Fruit fly (Drosophila melanogaster): ENCODE measurements around the gene CG31673.

The CG31673 gene

DNA sequence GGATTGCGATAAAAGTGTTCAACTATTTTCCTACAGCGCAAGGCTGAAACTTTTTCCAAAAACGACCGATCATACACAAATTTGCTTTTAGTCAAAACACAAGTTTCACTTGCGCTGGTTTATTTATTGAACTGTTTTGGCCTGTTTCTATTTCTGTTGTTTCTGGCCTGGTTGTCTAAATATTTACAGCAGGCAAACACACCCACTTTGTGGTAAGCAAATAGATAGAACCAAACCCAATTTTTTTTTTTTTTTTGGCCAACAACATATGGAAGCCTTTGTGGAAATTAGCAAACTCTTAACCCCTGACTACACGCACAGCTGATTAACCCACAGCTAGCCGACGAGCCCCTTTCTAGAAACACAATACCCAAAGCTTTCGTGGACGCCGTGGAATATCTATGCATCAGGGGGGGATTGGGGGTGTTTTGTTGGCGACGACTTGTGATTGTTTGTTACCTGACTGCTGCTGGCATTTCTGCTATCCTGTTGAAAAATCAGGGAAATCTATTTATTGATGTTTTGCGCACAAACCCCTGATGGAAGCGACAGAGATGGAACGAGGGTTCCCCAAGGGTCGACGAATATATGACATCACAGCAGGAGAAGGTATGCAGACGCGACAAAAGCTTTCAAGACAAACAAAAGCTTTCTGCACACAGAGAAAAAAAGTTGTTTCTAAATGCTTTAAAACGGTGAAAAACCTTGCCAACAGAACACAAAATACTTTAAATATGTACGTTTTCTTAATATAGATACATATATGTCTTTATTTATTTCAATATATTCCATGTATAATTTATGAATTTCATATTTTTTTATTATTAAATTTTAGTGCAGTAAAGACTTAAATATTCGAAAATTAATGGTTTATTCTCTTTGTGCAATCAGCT lies 21.5 kb upstream of the CG31673 start (continued):
- peak; percentile 54 for TF ChIP-seq Vsx1 (GFP tag; optimal IDR thresholded peaks at IDR 0.05)
- TF ChIP-seq Gsc (GFP tag; IDR thresholded peaks at IDR 0.05) = no peak
- TF ChIP-seq CG10543 (GFP tag; optimal IDR thresholded peaks at IDR 0.05) = peak; percentile 19
- TF ChIP-seq Hsf (GFP tag; optimal IDR thresholded peaks at IDR 0.05) = no peak
- no peak for TF ChIP-seq CG6791 (GFP tag; IDR thresholded peaks at IDR 0.05; ENCODE audit: partially characterized antibody)
- TF ChIP-seq Doc3 (GFP tag; IDR thresholded peaks at IDR 0.05; ENCODE audit: partially characterized antibody) = no peak
- 0 out of 2 replicates have a peak, but pooled peaks have one; percentile 8 for TF ChIP-seq stc (GFP tag; IDR thresholded peaks at IDR 0.05)
- TF ChIP-seq CG1792 (GFP tag; optimal IDR thresholded peaks at IDR 0.05) = peak; percentile 17
- TF ChIP-seq cwo (GFP tag; optimal IDR thresholded peaks at IDR 0.05) = peak; percentile 52
- TF ChIP-seq Rfx (GFP tag; IDR thresholded peaks at IDR 0.05) = peak; percentile 65
- peak; percentile 66 for TF ChIP-seq E2f1 (GFP tag; IDR thresholded peaks at IDR 0.05)
- peak; percentile 15 for TF ChIP-seq ewg (GFP tag; optimal IDR thresholded peaks at IDR 0.05)
- TF ChIP-seq CG7745 (tag; optimal IDR thresholded peaks at IDR 0.05) = no peak
- peak; percentile 28 for TF ChIP-seq CG17829 (tag; optimal IDR thresholded peaks at IDR 0.05)
- peak; percentile 0 for TF ChIP-seq gcm (GFP tag; optimal IDR thresholded peaks at IDR 0.05)
- TF ChIP-seq sd (tag; optimal IDR thresholded peaks at IDR 0.05) = peak; percentile 25
- TF ChIP-seq Atf6 (GFP tag; IDR thresholded peaks at IDR 0.05) = peak; percentile 74
- peak; percentile 56; the same call in 1 of the 3 replicates for TF ChIP-seq otp (GFP tag; IDR thresholded peaks at IDR 0.05)
- peak; percentile 56; the same call in 2 of the 3 replicates for TF ChIP-seq zfh1 (GFP tag; IDR thresholded peaks at IDR 0.05)
- peak; percentile 25; the same call in 1 of the 3 replicates for TF ChIP-seq Aef1 (GFP tag; IDR thresholded peaks at IDR 0.05)
- TF ChIP-seq ind (GFP tag; optimal IDR thresholded peaks at IDR 0.05) = peak; percentile 34
- TF ChIP-seq ranshi (GFP tag; IDR thresholded peaks at IDR 0.05) = peak; percentile 26; the same call in 1 of the 2 replicates
- 0 out of 2 replicates have a peak, but pooled peaks have one; percentile 36 for TF ChIP-seq Oaz (GFP tag; IDR thresholded peaks at IDR 0.05)
- TF ChIP-seq CG12744 (GFP tag; optimal IDR thresholded peaks at IDR 0.05) = peak; percentile 33
- TF ChIP-seq caup (GFP tag; optimal IDR thresholded peaks at IDR 0.05; ENCODE audit: severe bottlenecking) = peak; percentile 74
- no peak for TF ChIP-seq Sin3A (optimal IDR thresholded peaks at IDR 0.05)
- peak; percentile 41 for TF ChIP-seq CG17328 (GFP tag; IDR thresholded peaks at IDR 0.05)
- TF ChIP-seq Mrtf (GFP tag; IDR thresholded peaks at IDR 0.05) = no peak
- TF ChIP-seq CG31441 (GFP tag; IDR thresholded peaks at IDR 0.05) = peak; percentile 53
- peak; percentile 37 for TF ChIP-seq CG10209 (GFP tag; optimal IDR thresholded peaks at IDR 0.05)
- peak; percentile 32 for TF ChIP-seq CG12659 (GFP tag; optimal IDR thresholded peaks at IDR 0.05)

DNA sequence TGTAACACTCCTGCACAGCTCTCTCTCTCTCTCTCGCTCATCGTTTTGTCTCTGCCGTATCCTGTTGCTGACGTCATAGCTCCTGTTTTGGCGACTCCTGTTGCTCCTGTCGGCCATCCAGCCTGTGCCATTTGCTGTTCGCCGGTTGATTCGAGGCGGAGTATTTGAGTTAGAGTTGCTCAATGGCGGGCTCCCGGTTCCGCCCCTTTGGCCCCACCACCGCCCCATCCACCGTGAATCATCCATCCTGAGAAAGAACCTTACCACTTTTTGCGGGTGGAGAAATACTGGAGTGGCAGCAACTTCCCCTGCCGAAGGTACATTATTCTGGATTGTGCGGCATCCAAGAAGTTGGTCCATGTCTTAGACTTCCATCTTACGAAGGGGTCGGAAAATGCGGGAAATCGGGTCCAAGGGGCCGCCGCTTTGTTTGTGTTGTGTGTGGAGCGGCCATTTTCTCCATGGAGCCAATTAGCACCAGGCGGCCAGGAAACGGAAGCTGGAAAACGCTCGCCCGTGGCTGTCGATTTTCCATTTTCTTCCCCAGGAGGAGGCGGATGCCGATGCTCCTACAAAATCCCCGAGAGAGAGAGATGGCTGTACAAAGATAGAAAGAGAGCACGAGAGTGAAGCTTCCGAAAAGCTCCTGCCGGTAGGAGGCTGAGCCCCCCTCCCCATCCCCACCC lies 20.8 kb upstream of the CG31673 start:
- no peak for TF ChIP-seq Sin3A (optimal IDR thresholded peaks at IDR 0.05)
- no peak for TF ChIP-seq Deaf1 (tag; optimal IDR thresholded peaks at IDR 0.05)
- TF ChIP-seq CG9876 (GFP tag; optimal IDR thresholded peaks at IDR 0.05) = no peak
- no peak for TF ChIP-seq CG6654 (GFP tag; optimal IDR thresholded peaks at IDR 0.05)
- TF ChIP-seq Sox102F (GFP tag; optimal IDR thresholded peaks at IDR 0.05) = no peak
- no peak for TF ChIP-seq CG17829 (tag; optimal IDR thresholded peaks at IDR 0.05)
- no peak for TF ChIP-seq CG18619 (GFP tag; optimal IDR thresholded peaks at IDR 0.05)
- TF ChIP-seq NfI (GFP tag; optimal IDR thresholded peaks at IDR 0.05) = no peak
- TF ChIP-seq Oli (tag; optimal IDR thresholded peaks at IDR 0.05) = no peak
- no peak for TF ChIP-seq CG10543 (GFP tag; optimal IDR thresholded peaks at IDR 0.05)
- TF ChIP-seq CG10321 (GFP tag; IDR thresholded peaks at IDR 0.05) = 0 out of 2 replicates have a peak, but pooled peaks have one; percentile 6
- 0 out of 3 replicates have a peak, but pooled peaks have one; percentile 22 for TF ChIP-seq CG34422 (GFP tag; IDR thresholded peaks at IDR 0.05)
- no peak for TF ChIP-seq Six4 (GFP tag; optimal IDR thresholded peaks at IDR 0.05)
- no peak for TF ChIP-seq CG4328 (GFP tag; optimal IDR thresholded peaks at IDR 0.05)
- TF ChIP-seq Stat92E (GFP tag; optimal IDR thresholded peaks at IDR 0.05) = no peak
- no peak for TF ChIP-seq gcm2 (GFP tag; optimal IDR thresholded peaks at IDR 0.05)
- no peak for TF ChIP-seq zen (tag; optimal IDR thresholded peaks at IDR 0.05)
- no peak for TF ChIP-seq Bdp1 (GFP tag; optimal IDR thresholded peaks at IDR 0.05)
- peak; percentile 38 for TF ChIP-seq CG1832 (GFP tag; optimal IDR thresholded peaks at IDR 0.05)

All from whole organism, embryonic.